Fruit fly (Drosophila melanogaster) whole organism, embryonic: ENCODE measurements around the gene CG3662.
A peak's percentile ranks its signal among the peaks of the same experiment; 100 is the strongest.

ENCODE experiments used
- Atf6 ChIP-seq: fragments of 200-800 bp; sonication (Bioruptor generic); IDR thresholded peaks from 2 replicates; pipeline ENCODE4 v1.3.6; 2022; ENCODE audit warnings: missing biosample characterization, missing genetic modification characterization
- BtbVII ChIP-seq: fragments of 200-800 bp; sonication (Bioruptor generic); optimal IDR thresholded peaks from 3 replicates; lab custom pipeline; 2017; ENCODE audit warnings: missing biosample characterization, mild to moderate bottlenecking, missing genetic modification characterization
- CG10209 ChIP-seq: fragments of 200-800 bp; sonication (Bioruptor generic); optimal IDR thresholded peaks from 3 replicates; lab custom pipeline; 2017; ENCODE audit warnings: missing biosample characterization, mild to moderate bottlenecking, missing genetic modification characterization, missing genetic modification reagents
- CG11093 ChIP-seq: fragments of 200-800 bp; sonication (Bioruptor generic); IDR thresholded peaks from 3 replicates; pipeline ENCODE4 v1.3.6; 2022; ENCODE audit warnings: missing biosample characterization, missing genetic modification characterization
- CG11504 ChIP-seq: fragments of 200-800 bp; sonication (Bioruptor generic); optimal IDR thresholded peaks from 3 replicates; lab custom pipeline; 2019; ENCODE audit warnings: missing biosample characterization, mild to moderate bottlenecking, missing genetic modification characterization, moderate library complexity
- CG12391 ChIP-seq: fragments of 200-800 bp; sonication (Bioruptor generic); optimal IDR thresholded peaks from 3 replicates; lab custom pipeline; 2018; ENCODE audit warnings: missing biosample characterization, mild to moderate bottlenecking, missing genetic modification characterization, moderate library complexity
- CG13296 ChIP-seq: fragments of 200-800 bp; sonication (Bioruptor generic); optimal IDR thresholded peaks from 3 replicates; lab custom pipeline; 2018; ENCODE audit warnings: missing biosample characterization, mild to moderate bottlenecking, missing genetic modification characterization
- CG15011 ChIP-seq: fragments of 200-800 bp; sonication (Bioruptor generic); optimal IDR thresholded peaks from 3 replicates; lab custom pipeline; 2018; ENCODE audit warnings: missing biosample characterization, mild to moderate bottlenecking, missing genetic modification characterization
- CG15514 ChIP-seq: fragments of 200-800 bp; sonication (Bioruptor generic); optimal IDR thresholded peaks from 3 replicates; lab custom pipeline; 2017; ENCODE audit warnings: missing biosample characterization, missing genetic modification characterization, mild to moderate bottlenecking, moderate library complexity, missing genetic modification reagents
- CG1647 ChIP-seq: fragments of 200-800 bp; sonication (Bioruptor generic); optimal IDR thresholded peaks from 3 replicates; lab custom pipeline; 2016; ENCODE audit warnings: missing biosample characterization, missing genetic modification characterization
- CG16813 ChIP-seq: fragments of 200-800 bp; sonication (Bioruptor generic); IDR thresholded peaks from 3 replicates; pipeline ENCODE4 v1.3.6; 2022; ENCODE audit warnings: missing biosample characterization, missing genetic modification characterization; ENCODE audit not compliant: partially characterized antibody
- CG16863 ChIP-seq: fragments of 200-800 bp; sonication (Bioruptor generic); optimal IDR thresholded peaks from 3 replicates; lab custom pipeline; 2016; ENCODE audit warnings: missing biosample characterization, missing genetic modification characterization
- CG18262 ChIP-seq: fragments of 200-800 bp; optimal IDR thresholded peaks from 3 replicates; lab custom pipeline; 2019; ENCODE audit warnings: missing biosample characterization, mild to moderate bottlenecking, missing genetic modification characterization, moderate library complexity
- CG2202 ChIP-seq: fragments of 200-800 bp; sonication (Bioruptor generic); optimal IDR thresholded peaks from 2 replicates; lab custom pipeline; 2018; ENCODE audit warnings: missing biosample characterization, mild to moderate bottlenecking, missing genetic modification characterization
- CG2678 ChIP-seq: fragments of 200-800 bp; sonication (Bioruptor generic); optimal IDR thresholded peaks from 3 replicates; lab custom pipeline; 2019; ENCODE audit warnings: missing biosample characterization, mild to moderate bottlenecking, missing genetic modification characterization, moderate library complexity
- CG2875 ChIP-seq: fragments of 200-800 bp; sonication (Bioruptor generic); optimal IDR thresholded peaks from 2 replicates; lab custom pipeline; 2017; ENCODE audit warnings: missing biosample characterization, mild to moderate bottlenecking, missing genetic modification characterization, missing genetic modification reagents
- CG31224 ChIP-seq: fragments of 200-800 bp; sonication (Bioruptor generic); IDR thresholded peaks from 2 replicates; pipeline ENCODE4 v1.3.6; 2022; ENCODE audit warnings: missing biosample characterization, missing genetic modification characterization
- CG3163 ChIP-seq: fragments of 200-800 bp; sonication (Bioruptor generic); optimal IDR thresholded peaks from 3 replicates; lab custom pipeline; 2016; ENCODE audit warnings: missing biosample characterization, missing genetic modification characterization
- CG3407 ChIP-seq: fragments of 200-800 bp; sonication (Bioruptor generic); optimal IDR thresholded peaks from 2 replicates; lab custom pipeline; 2018; ENCODE audit warnings: missing biosample characterization, mild to moderate bottlenecking, missing genetic modification characterization
- CG4424 ChIP-seq: fragments of 200-800 bp; sonication (Bioruptor generic); optimal IDR thresholded peaks from 3 replicates; lab custom pipeline; 2016; ENCODE audit warnings: missing biosample characterization, missing genetic modification characterization
- CG4730 ChIP-seq: fragments of 200-800 bp; sonication (Bioruptor generic); IDR thresholded peaks from 2 replicates; pipeline ENCODE4 v1.3.6; 2022; ENCODE audit warnings: missing biosample characterization, missing genetic modification characterization
- CG6175 ChIP-seq: fragments of 200-800 bp; sonication (Bioruptor generic); IDR thresholded peaks from 3 replicates; pipeline ENCODE4 v1.3.6; 2022; ENCODE audit warnings: missing biosample characterization, missing genetic modification characterization
- CG8089 ChIP-seq: fragments of 200-800 bp; sonication (Bioruptor generic); optimal IDR thresholded peaks from 3 replicates; lab custom pipeline; 2016; ENCODE audit warnings: missing biosample characterization, missing genetic modification characterization
- CG8478 ChIP-seq: fragments of >200 bp; optimal IDR thresholded peaks from 2 replicates; lab custom pipeline; 2018
- Chrac-16 ChIP-seq: fragments of 200-800 bp; sonication (Bioruptor generic); optimal IDR thresholded peaks from 3 replicates; lab custom pipeline; 2016; ENCODE audit warnings: missing biosample characterization, missing genetic modification characterization
- Deaf1 ChIP-seq: fragments of 200-800 bp; optimal IDR thresholded peaks from 3 replicates; lab custom pipeline; 2019; ENCODE audit warnings: missing biosample characterization, mild to moderate bottlenecking, missing genetic modification characterization, moderate library complexity
- Dek ChIP-seq: fragments of 200-800 bp; sonication (Bioruptor generic); optimal IDR thresholded peaks from 3 replicates; lab custom pipeline; 2019; ENCODE audit warnings: missing biosample characterization, mild to moderate bottlenecking, missing genetic modification characterization, moderate library complexity
- GATAe ChIP-seq: fragments of 200-800 bp; sonication (Bioruptor generic); conservative IDR thresholded peaks from 2 replicates; pipeline ENCODE4 v1.3.6; 2022; ENCODE audit warnings: missing biosample characterization, missing genetic modification characterization
- Hr3 ChIP-seq: fragments of 200-800 bp; sonication (Bioruptor generic); optimal IDR thresholded peaks from 3 replicates; lab custom pipeline; 2016; ENCODE audit warnings: missing biosample characterization, missing genetic modification characterization
- Hr51 ChIP-seq, 2 experiments: fragments of 200-800 bp; sonication (Bioruptor generic); optimal IDR thresholded peaks; 2 replicates in 1 of 2; 3 replicates in 1 of 2; lab custom pipeline; 2016 to 2018; ENCODE audit warnings: missing biosample characterization in 2 of 2, missing genetic modification characterization in 2 of 2, mild to moderate bottlenecking in 1 of 2, moderate library complexity in 1 of 2
- Max ChIP-seq: fragments of 200-800 bp; sonication (Bioruptor generic); optimal IDR thresholded peaks from 2 replicates; lab custom pipeline; 2016; ENCODE audit warnings: missing biosample characterization, mild to moderate bottlenecking, missing genetic modification characterization
- Spps ChIP-seq: fragments of 200-800 bp; sonication (Bioruptor generic); optimal IDR thresholded peaks from 2 replicates; lab custom pipeline; 2018; ENCODE audit warnings: missing biosample characterization, mild to moderate bottlenecking, missing genetic modification characterization
- Usf ChIP-seq: fragments of 200-800 bp; sonication (Bioruptor generic); optimal IDR thresholded peaks from 2 replicates; lab custom pipeline; 2017; ENCODE audit warnings: missing genotype, missing biosample characterization, missing genetic modification characterization
- amos ChIP-seq: fragments of 200-800 bp; sonication (Bioruptor generic); IDR thresholded peaks from 2 replicates; pipeline ENCODE4 v1.3.6; 2022; ENCODE audit warnings: missing biosample characterization, missing genetic modification characterization; ENCODE audit not compliant: partially characterized antibody
- ato ChIP-seq: fragments of 200-800 bp; sonication (Bioruptor generic); IDR thresholded peaks from 2 replicates; pipeline ENCODE4 v1.3.6; 2022; ENCODE audit warnings: missing biosample characterization, missing genetic modification characterization; ENCODE audit not compliant: partially characterized antibody
- cwo ChIP-seq: fragments of 200-800 bp; sonication (Bioruptor generic); optimal IDR thresholded peaks from 3 replicates; lab custom pipeline; 2017; ENCODE audit warnings: missing biosample characterization, missing genetic modification characterization, mild to moderate bottlenecking, moderate library complexity, missing genetic modification reagents
- dm ChIP-seq: fragments of 200-800 bp; sonication (Bioruptor generic); optimal IDR thresholded peaks from 3 replicates; lab custom pipeline; 2016; ENCODE audit warnings: missing biosample characterization, missing genetic modification characterization
- ems ChIP-seq: fragments of 200-800 bp; sonication (Bioruptor generic); optimal IDR thresholded peaks from 3 replicates; lab custom pipeline; 2016; ENCODE audit warnings: missing biosample characterization, missing genetic modification characterization
- esg ChIP-seq: fragments of 200-800 bp; sonication (Bioruptor generic); conservative IDR thresholded peaks from 2 replicates; pipeline ENCODE4 v1.3.6; 2022; ENCODE audit warnings: missing biosample characterization, missing genetic modification characterization
- fru ChIP-seq: fragments of >200 bp; optimal IDR thresholded peaks from 2 replicates; lab custom pipeline; 2017
- gem ChIP-seq: fragments of 200-800 bp; sonication (Bioruptor generic); optimal IDR thresholded peaks from 2 replicates; lab custom pipeline; 2019; ENCODE audit warnings: missing biosample characterization, mild to moderate bottlenecking, missing genetic modification characterization, moderate library complexity
- gt ChIP-seq: fragments of 200-800 bp; sonication (Bioruptor generic); IDR thresholded peaks from 2 replicates; pipeline ENCODE4 v1.3.6; 2022; ENCODE audit warnings: missing biosample characterization, missing genetic modification characterization
- lov ChIP-seq, 2 experiments: fragments of 200-800 bp in 1 of 2; fragments of >200 bp in 1 of 2; sonication (Bioruptor generic) in 1 of 2; IDR thresholded peaks in 1 of 2; optimal IDR thresholded peaks in 1 of 2; 2 replicates in 1 of 2; 3 replicates in 1 of 2; pipeline versions ENCODE4 v1.3.6 to Lab custom; 2017 to 2022; ENCODE audit warnings: missing biosample characterization in 1 of 2, missing genetic modification characterization in 1 of 2
- oc ChIP-seq: fragments of 200-800 bp; sonication (Bioruptor generic); optimal IDR thresholded peaks from 2 replicates; lab custom pipeline; 2018; ENCODE audit warnings: missing biosample characterization, mild to moderate bottlenecking, missing genetic modification characterization, moderate library complexity
- pho ChIP-seq: fragments of 200-800 bp; sonication (Bioruptor generic); optimal IDR thresholded peaks from 2 replicates; lab custom pipeline; 2016; ENCODE audit warnings: missing biosample characterization, missing genetic modification characterization
- rib ChIP-seq: fragments of 200-800 bp; sonication (Bioruptor generic); IDR thresholded peaks from 2 replicates; pipeline ENCODE4 v1.3.6; 2022; ENCODE audit warnings: missing biosample characterization, missing genetic modification characterization
- sd ChIP-seq: fragments of 200-800 bp; sonication (Bioruptor generic); optimal IDR thresholded peaks from 3 replicates; lab custom pipeline; 2018; ENCODE audit warnings: missing biosample characterization, mild to moderate bottlenecking, missing genetic modification characterization, moderate library complexity
- sens ChIP-seq: fragments of 200-800 bp; sonication (Bioruptor generic); peaks from one replicate; lab custom pipeline; 2016; ENCODE audit warnings: missing biosample characterization, missing genetic modification characterization
- sim ChIP-seq: fragments of 200-800 bp; sonication (Bioruptor generic); IDR thresholded peaks from 2 replicates; pipeline ENCODE4 v1.3.6; 2022; ENCODE audit warnings: missing biosample characterization, missing genetic modification characterization
- stwl ChIP-seq: fragments of 200-800 bp; sonication (Bioruptor generic); optimal IDR thresholded peaks from 3 replicates; lab custom pipeline; 2018; ENCODE audit warnings: missing biosample characterization, mild to moderate bottlenecking, missing genetic modification characterization, moderate library complexity

CG3662 gene

DNA sequence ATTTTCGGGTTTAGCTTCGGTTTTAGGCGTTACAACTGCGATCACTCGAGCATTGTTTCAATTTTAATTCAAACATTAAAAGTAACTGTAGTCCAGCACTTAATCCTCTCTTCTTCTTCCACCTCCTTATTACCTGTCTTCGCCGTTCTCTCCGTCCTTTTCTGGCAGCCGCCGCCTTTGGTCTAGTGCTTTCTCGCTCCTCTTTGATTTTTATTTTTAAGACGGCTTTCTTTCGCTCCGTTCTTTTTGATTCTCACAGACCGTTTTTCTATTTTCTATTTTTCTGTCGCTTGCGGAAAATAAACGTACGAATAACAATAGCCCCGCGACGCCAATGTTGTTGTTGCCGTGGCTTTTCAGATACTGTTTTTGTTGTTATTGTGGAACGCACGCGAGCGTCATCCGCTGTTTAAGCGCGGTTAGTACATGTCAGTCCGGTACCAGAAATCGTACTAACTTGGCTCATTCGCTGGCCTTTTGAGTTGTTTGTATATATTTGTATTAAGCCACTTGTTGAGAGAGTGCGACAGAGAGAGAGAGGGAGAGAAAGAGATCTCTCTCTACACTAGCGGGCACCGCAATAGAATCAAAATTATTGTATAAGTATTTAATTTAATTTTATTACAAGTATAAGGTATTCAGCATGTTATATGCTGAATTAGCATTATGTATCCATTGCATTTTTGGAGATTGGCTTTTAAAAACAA is 47.0 kb downstream of the CG3662 start, which contains the start of gene aru (continued):
- no peak for TF ChIP-seq Usf
- no peak for TF ChIP-seq Spps (tag; lab: Kevin White, UChicago)
- TF ChIP-seq pho = no peak
- TF ChIP-seq CG8478 = no peak
- TF ChIP-seq CG18262 = peak; percentile 45
- TF ChIP-seq CG16813 (GFP tag; lab: Robert Waterston, UW) = no peak
- TF ChIP-seq Hr3 (GFP tag; lab: Kevin White, UChicago) = no peak
- no peak for TF ChIP-seq Max (GFP tag; lab: Kevin White, UChicago)
- peak; percentile 15 for TF ChIP-seq sd (tag; lab: Kevin White, UChicago)
- no peak for TF ChIP-seq lov (optimal IDR thresholded peaks at IDR 0.05; lab: Kevin White, UChicago)
- TF ChIP-seq lov (GFP tag; IDR thresholded peaks at IDR 0.05; lab: Robert Waterston, UW) = no peak
- peak; percentile 17 for TF ChIP-seq CG2202 (tag; lab: Kevin White, UChicago)
- TF ChIP-seq rib (GFP tag; lab: Robert Waterston, UW) = no peak
- peak; percentile 65 for TF ChIP-seq CG13296 (GFP tag; lab: Kevin White, UChicago)
- no peak for TF ChIP-seq CG3163 (GFP tag; lab: Kevin White, UChicago)
- no peak for TF ChIP-seq CG6175 (GFP tag; lab: Robert Waterston, UW)
- TF ChIP-seq CG11093 = no peak
- no peak for TF ChIP-seq dm (GFP tag; lab: Kevin White, UChicago)
- no peak for TF ChIP-seq Chrac-16 (GFP tag; lab: Kevin White, UChicago)
- peak; percentile 48 for TF ChIP-seq CG2678
- TF ChIP-seq fru = no peak
- no peak for TF ChIP-seq stwl
- TF ChIP-seq CG16863 (GFP tag; lab: Kevin White, UChicago) = no peak
- TF ChIP-seq CG2875 = no peak
- TF ChIP-seq Dek (tag; lab: Kevin White, UChicago) = no peak
- no peak for TF ChIP-seq CG4424 (GFP tag; lab: Kevin White, UChicago)
- no peak for TF ChIP-seq CG1647 (GFP tag; lab: Kevin White, UChicago)
- no peak for TF ChIP-seq CG15011
- TF ChIP-seq esg (GFP tag; lab: Robert Waterston, UW) = no peak
- peak; percentile 55 for TF ChIP-seq cwo (GFP tag; lab: Kevin White, UChicago)
- TF ChIP-seq CG3407 = peak; percentile 25
- no peak for TF ChIP-seq CG10209 (GFP tag; lab: Kevin White, UChicago)
- TF ChIP-seq ato = peak; percentile 13; the same call in 1 of the 2 replicates
- peak; percentile 75 for TF ChIP-seq Atf6 (GFP tag; lab: Robert Waterston, UW)
- no peak for TF ChIP-seq CG31224
- TF ChIP-seq oc = peak; percentile 75
- TF ChIP-seq gem (tag; lab: Kevin White, UChicago) = peak; percentile 61
- TF ChIP-seq CG4730 (GFP tag; lab: Robert Waterston, UW) = no peak
- TF ChIP-seq CG11504 = peak; percentile 55
- TF ChIP-seq CG8089 (GFP tag; lab: Kevin White, UChicago) = no peak
- TF ChIP-seq GATAe (GFP tag; lab: Robert Waterston, UW) = no peak
- TF ChIP-seq CG15514 (GFP tag; lab: Kevin White, UChicago) = peak; percentile 21
- peak in 1 of 2 experiments; percentile 11 for TF ChIP-seq Hr51 (GFP tag; optimal IDR thresholded peaks at IDR 0.05; lab: Kevin White, UChicago)
- TF ChIP-seq BtbVII (GFP tag; lab: Kevin White, UChicago) = peak; percentile 62
- TF ChIP-seq sim = no peak
- TF ChIP-seq Deaf1 (tag; lab: Kevin White, UChicago) = peak; percentile 11
- TF ChIP-seq amos = no peak
- TF ChIP-seq CG12391 (tag; lab: Kevin White, UChicago) = peak; percentile 60
- peak; percentile 70 for TF ChIP-seq sens (GFP tag; lab: Kevin White, UChicago)
- no peak for TF ChIP-seq ems (GFP tag; lab: Kevin White, UChicago)
- TF ChIP-seq gt = no peak
